Worm (Caenorhabditis elegans): ENCODE data around the gene Y54G9A.7.

- TF ChIP-seq unc-62 (GFP tag; optimal IDR thresholded peaks at IDR 0.05) (no peak), snpc-4 (tag; optimal IDR thresholded peaks at IDR 0.05) (no peak), nhr-23 (tag; optimal IDR thresholded peaks at IDR 0.05) (no peak), mab-5 (tag; optimal IDR thresholded peaks at IDR 0.05) (no peak), ama-1 (optimal IDR thresholded peaks at IDR 0.05) (no peak), sem-4 (tag; optimal IDR thresholded peaks at IDR 0.05) (no peak), lin-13 (GFP tag; optimal IDR thresholded peaks at IDR 0.05) (no peak), nhr-12 (tag; optimal IDR thresholded peaks at IDR 0.05) (no peak), R02D3.7 (tag; optimal IDR thresholded peaks at IDR 0.05) (no peak), blmp-1 (tag; optimal IDR thresholded peaks at IDR 0.05; ENCODE audit: insufficient read depth) (no peak), lsy-2 (tag; optimal IDR thresholded peaks at IDR 0.05) (no peak), ceh-16 (tag; optimal IDR thresholded peaks at IDR 0.05) (no peak), nhr-6 (tag; optimal IDR thresholded peaks at IDR 0.05) (no peak), zag-1 (tag; optimal IDR thresholded peaks at IDR 0.05) (no peak)
Measured at ce11 chrII:13771335-13771734, 45.7 kb upstream of the Y54G9A.7 start, which contains the start of gene C01B9.1.

Measured in whole organism, L2 larva.